Worm (Caenorhabditis elegans) whole organism, L4/young adult: ENCODE measurements around the gene C17A2.3.

Experiments
- dao-5 ChIP-seq: sonication (generic microtip); optimal IDR thresholded peaks from 2 replicates; lab custom pipeline; 2016; ENCODE audit warnings: missing genotype, missing genetic modification characterization, moderate library complexity, missing compliant biosample characterization
- him-1 ChIP-seq: sonication (generic microtip); optimal IDR thresholded peaks from 2 replicates; lab custom pipeline; 2016; ENCODE audit warnings: missing genotype, missing genetic modification reagents, missing genetic modification characterization, missing compliant biosample characterization

DNA sequence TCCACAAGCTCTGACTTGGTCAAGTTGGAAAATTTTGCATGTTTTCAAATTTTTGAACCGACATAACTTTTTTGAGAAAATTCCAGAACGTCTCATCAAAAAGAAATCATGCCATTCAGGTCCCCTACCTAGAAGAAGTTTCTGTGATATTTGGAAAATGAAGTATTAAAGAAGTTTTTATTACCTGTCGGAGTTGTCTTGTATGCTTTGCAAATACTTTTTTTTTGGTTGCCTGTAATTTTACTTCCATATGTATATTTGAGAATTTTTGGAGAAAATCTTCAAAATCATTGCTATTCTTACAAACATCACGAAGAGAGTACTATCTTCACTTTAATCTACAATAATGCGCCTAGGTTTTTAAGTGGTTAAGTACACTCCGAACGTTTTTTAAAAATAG is 7.2 kb downstream of the C17A2.3 start, which contains the start of gene nhr-72:
- TF ChIP-seq dao-5 (tag; lab: Kevin White, UChicago) (no peak), him-1 (tag; lab: Kevin White, UChicago) (no peak)
